Worm (Caenorhabditis elegans): ENCODE measurements around the gene oac-42.

- TF ChIP-seq elt-1 (tag; optimal IDR thresholded peaks at IDR 0.05; ENCODE audit: borderline replicate concordance, insufficient read depth) (no peak), tbx-8 (GFP tag; optimal IDR thresholded peaks at IDR 0.05) (no peak), blmp-1 (tag; optimal IDR thresholded peaks at IDR 0.05) (no peak), ztf-11 (tag; optimal IDR thresholded peaks at IDR 0.05) (no peak), nhr-76 (tag; optimal IDR thresholded peaks at IDR 0.05) (no peak), nhr-12 (tag; optimal IDR thresholded peaks at IDR 0.05) (no peak), ces-1 (GFP tag; optimal IDR thresholded peaks at IDR 0.05) (no peak), snpc-4 (tag; optimal IDR thresholded peaks at IDR 0.05) (no peak), zip-8 (tag; optimal IDR thresholded peaks at IDR 0.05) (no peak), hlh-1 (tag; optimal IDR thresholded peaks at IDR 0.05) (no peak), nhr-237 (tag; optimal IDR thresholded peaks at IDR 0.05) (no peak), pha-4 (tag; optimal IDR thresholded peaks at IDR 0.05) (no peak), unc-62 (GFP tag; optimal IDR thresholded peaks at IDR 0.05) (no peak)
Observed at ce11 chrV:15928325-15928724, 43.7 kb upstream of the oac-42 start, which contains the start of gene pzf-1.
